Fruit fly (Drosophila melanogaster) whole organism, embryonic: ENCODE data around the gene EndoGI.

Source experiments
- Awh ChIP-seq: fragments of 200-800 bp; sonication (Bioruptor generic); IDR thresholded peaks from 2 replicates; pipeline ENCODE4, ENCODE4 v1.3.6; 2022; ENCODE audit warnings: missing biosample characterization, missing genetic modification characterization
- B-H2 ChIP-seq: fragments of 200-800 bp; sonication (Bioruptor generic); optimal IDR thresholded peaks from 2 replicates; lab custom pipeline; 2018; ENCODE audit warnings: missing biosample characterization, mild to moderate bottlenecking, missing genetic modification characterization
- Bteb2 ChIP-seq: fragments of 200-800 bp; sonication (Bioruptor generic); optimal IDR thresholded peaks from 2 replicates; lab custom pipeline; 2016; ENCODE audit warnings: missing biosample characterization, missing genetic modification characterization
- C15 ChIP-seq: fragments of 200-800 bp; sonication (Bioruptor generic); IDR thresholded peaks from 3 replicates; pipeline ENCODE4 v1.3.6; 2022; ENCODE audit warnings: missing biosample characterization, missing genetic modification characterization
- CG11456 ChIP-seq: fragments of 200-800 bp; sonication (Bioruptor generic); IDR thresholded peaks from 3 replicates; pipeline ENCODE4 v1.3.6; 2022; ENCODE audit warnings: missing biosample characterization, missing genetic modification characterization
- CG11504 ChIP-seq: fragments of 200-800 bp; sonication (Bioruptor generic); optimal IDR thresholded peaks from 3 replicates; lab custom pipeline; 2019; ENCODE audit warnings: missing biosample characterization, mild to moderate bottlenecking, missing genetic modification characterization, moderate library complexity
- CG15601 ChIP-seq: fragments of 200-800 bp; sonication (Bioruptor generic); optimal IDR thresholded peaks from 3 replicates; lab custom pipeline; 2019; ENCODE audit warnings: missing biosample characterization, mild to moderate bottlenecking, missing genetic modification characterization, moderate library complexity
- CG17568 ChIP-seq: fragments of 200-800 bp; sonication (Bioruptor generic); optimal IDR thresholded peaks from 2 replicates; lab custom pipeline; 2018; ENCODE audit warnings: missing biosample characterization, mild to moderate bottlenecking, missing genetic modification characterization, moderate library complexity
- CG17802 ChIP-seq: fragments of 200-800 bp; sonication (Bioruptor generic); optimal IDR thresholded peaks from 2 replicates; lab custom pipeline; 2018; ENCODE audit warnings: missing biosample characterization, mild to moderate bottlenecking, missing genetic modification characterization, moderate library complexity
- CG18011 ChIP-seq: fragments of 200-800 bp; sonication (Bioruptor generic); optimal IDR thresholded peaks from 2 replicates; lab custom pipeline; 2017; ENCODE audit warnings: missing biosample characterization, missing genetic modification characterization, mild to moderate bottlenecking, moderate library complexity, missing genotype
- CG1832 ChIP-seq: fragments of 200-800 bp; sonication (Bioruptor generic); optimal IDR thresholded peaks from 2 replicates; lab custom pipeline; 2017; ENCODE audit warnings: missing biosample characterization, mild to moderate bottlenecking, missing genetic modification characterization, inconsistent platforms
- CG3065 ChIP-seq: fragments of 200-800 bp; sonication (Bioruptor generic); optimal IDR thresholded peaks from 2 replicates; lab custom pipeline; 2016; ENCODE audit warnings: missing biosample characterization, missing genetic modification characterization
- CG31224 ChIP-seq: fragments of 200-800 bp; sonication (Bioruptor generic); IDR thresholded peaks from 2 replicates; pipeline ENCODE4 v1.3.6; 2022; ENCODE audit warnings: missing biosample characterization, missing genetic modification characterization
- CG32772 ChIP-seq: fragments of 200-800 bp; sonication (Bioruptor generic); IDR thresholded peaks from 2 replicates; pipeline ENCODE4 v1.3.6; 2022; ENCODE audit warnings: missing biosample characterization, missing genetic modification characterization
- CG3726 ChIP-seq: fragments of 200-800 bp; sonication (Bioruptor generic); IDR thresholded peaks from 3 replicates; pipeline ENCODE4, ENCODE4 v1.3.6; 2022; ENCODE audit warnings: missing biosample characterization, missing genetic modification characterization
- CG4730 ChIP-seq: fragments of 200-800 bp; sonication (Bioruptor generic); IDR thresholded peaks from 2 replicates; pipeline ENCODE4 v1.3.6; 2022; ENCODE audit warnings: missing biosample characterization, missing genetic modification characterization
- CG5180 ChIP-seq: fragments of 200-800 bp; sonication (Bioruptor generic); optimal IDR thresholded peaks from 3 replicates; lab custom pipeline; 2017; ENCODE audit warnings: missing biosample characterization, missing genetic modification characterization, mild to moderate bottlenecking, moderate library complexity, missing genetic modification reagents
- CG6689 ChIP-seq: fragments of 200-800 bp; sonication (Bioruptor generic); IDR thresholded peaks from 2 replicates; pipeline ENCODE4 v1.3.6; 2022; ENCODE audit warnings: missing biosample characterization, missing genetic modification characterization
- Camta ChIP-seq: fragments of 200-800 bp; sonication (Bioruptor generic); optimal IDR thresholded peaks from 2 replicates; lab custom pipeline; 2016; ENCODE audit warnings: missing biosample characterization, missing genetic modification characterization
- Chrac-16 ChIP-seq: fragments of 200-800 bp; sonication (Bioruptor generic); optimal IDR thresholded peaks from 3 replicates; lab custom pipeline; 2016; ENCODE audit warnings: missing biosample characterization, missing genetic modification characterization
- Fer3 ChIP-seq: fragments of 200-800 bp; sonication (Bioruptor generic); optimal IDR thresholded peaks from 2 replicates; lab custom pipeline; 2018; ENCODE audit warnings: missing biosample characterization, mild to moderate bottlenecking, missing genetic modification characterization, moderate library complexity
- Gug ChIP-seq: fragments of 200-800 bp; sonication (Bioruptor generic); IDR thresholded peaks from 4 replicates; pipeline ENCODE4 v1.3.6; 2022; ENCODE audit warnings: missing biosample characterization, missing genetic modification characterization
- HLH3B ChIP-seq: fragments of 200-800 bp; sonication (Bioruptor generic); IDR thresholded peaks from 2 replicates; pipeline ENCODE4 v1.3.6; 2022; ENCODE audit warnings: missing biosample characterization, missing genetic modification characterization
- Oaz ChIP-seq: fragments of 200-800 bp; sonication (Bioruptor generic); IDR thresholded peaks from 2 replicates; pipeline ENCODE4 v1.3.6; 2022; ENCODE audit warnings: missing biosample characterization, missing genetic modification characterization
- PHDP ChIP-seq: fragments of 200-800 bp; sonication (Bioruptor generic); optimal IDR thresholded peaks from 3 replicates; lab custom pipeline; 2018; ENCODE audit warnings: missing biosample characterization, mild to moderate bottlenecking, missing genetic modification characterization, moderate library complexity
- Sry-β ChIP-seq: fragments of 200-800 bp; sonication (Bioruptor generic); optimal IDR thresholded peaks from 2 replicates; lab custom pipeline; 2018; ENCODE audit warnings: missing biosample characterization, mild to moderate bottlenecking, missing genetic modification characterization, moderate library complexity
- Ssrp ChIP-seq: fragments of 200-800 bp; sonication (Bioruptor generic); optimal IDR thresholded peaks from 2 replicates; lab custom pipeline; 2018; ENCODE audit warnings: missing biosample characterization, mild to moderate bottlenecking, missing genetic modification characterization, moderate library complexity
- amos ChIP-seq: fragments of 200-800 bp; sonication (Bioruptor generic); IDR thresholded peaks from 2 replicates; pipeline ENCODE4 v1.3.6; 2022; ENCODE audit warnings: missing biosample characterization, missing genetic modification characterization; ENCODE audit not compliant: partially characterized antibody
- ato ChIP-seq: fragments of 200-800 bp; sonication (Bioruptor generic); IDR thresholded peaks from 2 replicates; pipeline ENCODE4 v1.3.6; 2022; ENCODE audit warnings: missing biosample characterization, missing genetic modification characterization; ENCODE audit not compliant: partially characterized antibody
- az2 ChIP-seq: fragments of 200-800 bp; sonication (Bioruptor generic); optimal IDR thresholded peaks from 3 replicates; lab custom pipeline; 2016; ENCODE audit warnings: missing biosample characterization, missing genetic modification characterization
- bowl ChIP-seq: fragments of 200-800 bp; sonication (Bioruptor generic); IDR thresholded peaks from 2 replicates; pipeline ENCODE4 v1.3.6; 2022; ENCODE audit warnings: missing biosample characterization, missing genetic modification characterization
- chinmo ChIP-seq: fragments of 200-800 bp; sonication (Bioruptor generic); IDR thresholded peaks from 4 replicates; pipeline ENCODE4 v1.3.6; 2022; ENCODE audit warnings: missing biosample characterization, missing genetic modification characterization; ENCODE audit not compliant: partially characterized antibody
- crc ChIP-seq: fragments of 200-800 bp; sonication (Bioruptor generic); optimal IDR thresholded peaks from 2 replicates; lab custom pipeline; 2016; ENCODE audit warnings: missing biosample characterization, missing genetic modification characterization
- fd3F ChIP-seq: fragments of 200-800 bp; sonication (Bioruptor generic); optimal IDR thresholded peaks from 2 replicates; lab custom pipeline; 2018; ENCODE audit warnings: missing biosample characterization, mild to moderate bottlenecking, missing genetic modification characterization, moderate library complexity
- fu2 ChIP-seq: fragments of 200-800 bp; sonication (Bioruptor generic); optimal IDR thresholded peaks from 2 replicates; lab custom pipeline; 2016; ENCODE audit warnings: missing biosample characterization, missing genetic modification characterization
- gcm ChIP-seq: fragments of 200-800 bp; sonication (Bioruptor generic); optimal IDR thresholded peaks from 2 replicates; lab custom pipeline; 2019; ENCODE audit warnings: missing biosample characterization, mild to moderate bottlenecking, missing genetic modification characterization, moderate library complexity
- hkb ChIP-seq, 2 experiments: fragments of 200-800 bp in 1 of 2; fragments of >200 bp in 1 of 2; sonication (Bioruptor generic) in 1 of 2; IDR thresholded peaks in 1 of 2; optimal IDR thresholded peaks in 1 of 2; 2 replicates each; pipeline versions ENCODE4 v1.3.6 to Lab custom; 2017 to 2022; ENCODE audit warnings: missing biosample characterization in 1 of 2, missing genetic modification characterization in 1 of 2
- hth ChIP-seq: fragments of >200 bp; optimal IDR thresholded peaks from 2 replicates; lab custom pipeline; 2017; ENCODE audit warnings: inconsistent platforms
- org-1 ChIP-seq: fragments of 200-800 bp; sonication (Bioruptor generic); optimal IDR thresholded peaks from 2 replicates; lab custom pipeline; 2017; ENCODE audit warnings: missing biosample characterization, missing genetic modification characterization
- peb ChIP-seq: fragments of 200-800 bp; sonication (Bioruptor generic); IDR thresholded peaks from 2 replicates; pipeline ENCODE4 v1.3.6; 2022; ENCODE audit warnings: missing biosample characterization, missing genetic modification characterization
- pita ChIP-seq: fragments of 200-800 bp; sonication (Bioruptor generic); optimal IDR thresholded peaks from 2 replicates; lab custom pipeline; 2017; ENCODE audit warnings: missing biosample characterization, mild to moderate bottlenecking, missing genetic modification characterization
- prd ChIP-seq, 3 experiments: fragments of >200 bp in 2 of 3; fragments of 200-800 bp in 1 of 3; sonication (Bioruptor generic) in 1 of 3; optimal IDR thresholded peaks in 2 of 3; IDR thresholded peaks in 1 of 3; 2 replicates in 2 of 3; 3 replicates in 1 of 3; pipeline versions ENCODE4 v1.3.6 to Lab custom; 2017 to 2022; ENCODE audit warnings: missing biosample characterization in 1 of 3, missing genetic modification characterization in 1 of 3
- pzg ChIP-seq: fragments of 200-800 bp; sonication (Bioruptor generic); optimal IDR thresholded peaks from 3 replicates; lab custom pipeline; 2018; ENCODE audit warnings: missing biosample characterization, mild to moderate bottlenecking, missing genetic modification characterization, moderate library complexity
- salm ChIP-seq: fragments of 200-800 bp; sonication (Bioruptor generic); optimal IDR thresholded peaks from 2 replicates; lab custom pipeline; 2018; ENCODE audit warnings: missing biosample characterization, mild to moderate bottlenecking, missing genetic modification characterization
- stc ChIP-seq: fragments of 200-800 bp; sonication (Bioruptor generic); IDR thresholded peaks from 2 replicates; pipeline ENCODE4 v1.3.6; 2022; ENCODE audit warnings: missing biosample characterization, missing genetic modification characterization
- tap ChIP-seq: fragments of 200-800 bp; optimal IDR thresholded peaks from 3 replicates; lab custom pipeline; 2019; ENCODE audit warnings: missing biosample characterization, mild to moderate bottlenecking, missing genetic modification characterization, moderate library complexity
- tup ChIP-seq: fragments of 200-800 bp; sonication (Bioruptor generic); optimal IDR thresholded peaks from 2 replicates; lab custom pipeline; 2016; ENCODE audit warnings: missing biosample characterization, mild to moderate bottlenecking, missing genetic modification characterization, moderate library complexity
- wek ChIP-seq: fragments of 200-800 bp; sonication (Bioruptor generic); optimal IDR thresholded peaks from 3 replicates; lab custom pipeline; 2018; ENCODE audit warnings: missing biosample characterization, mild to moderate bottlenecking, missing genetic modification characterization, moderate library complexity
- wor ChIP-seq: fragments of 200-800 bp; sonication (Bioruptor generic); IDR thresholded peaks from 2 replicates; pipeline ENCODE4 v1.3.6; 2022; ENCODE audit warnings: missing biosample characterization, missing genetic modification characterization

EndoGI gene

dm6 chr2L:16285692-16286359, 28.3 kb downstream of the EndoGI start:
- TF ChIP-seq fd3F (GFP tag; lab: Kevin White, UChicago) (peak; percentile 86), CG6689 (GFP tag; lab: Robert Waterston, UW) (no peak), PHDP (tag; lab: Kevin White, UChicago) (peak; percentile 92), CG11504 (tag; lab: Kevin White, UChicago) (peak; percentile 88), ato (no peak), CG15601 (tag; lab: Kevin White, UChicago) (peak; percentile 75), Camta (GFP tag; lab: Kevin White, UChicago) (peak; percentile 81), Ssrp (peak; percentile 91), CG4730 (GFP tag; lab: Robert Waterston, UW) (no peak), tup (GFP tag; lab: Kevin White, UChicago) (peak; percentile 51), stc (GFP tag; lab: Robert Waterston, UW) (no peak), chinmo (no peak), hkb (optimal IDR thresholded peaks at IDR 0.05; lab: Kevin White, UChicago) (no peak), hkb (GFP tag; IDR thresholded peaks at IDR 0.05; lab: Robert Waterston, UW) (no peak), crc (GFP tag; lab: Kevin White, UChicago) (peak; percentile 81), peb (GFP tag; lab: Robert Waterston, UW) (no peak), Gug (peak; percentile 84), gcm (peak; percentile 82), Bteb2 (GFP tag; lab: Kevin White, UChicago) (peak; percentile 71), HLH3B (GFP tag; lab: Robert Waterston, UW) (no peak), bowl (GFP tag; lab: Robert Waterston, UW) (no peak), wek (peak; percentile 68), Sry-β (GFP tag; lab: Kevin White, UChicago) (no peak), CG5180 (peak; percentile 48), salm (tag; lab: Kevin White, UChicago) (peak; percentile 82), CG18011 (GFP tag; lab: Kevin White, UChicago) (peak; percentile 71), pzg (peak; percentile 3), B-H2 (GFP tag; lab: Kevin White, UChicago) (peak; percentile 13), CG3065 (peak; percentile 76), wor (no peak), CG3726 (GFP tag; lab: Robert Waterston, UW) (no peak), hth (no peak), CG17568 (GFP tag; lab: Kevin White, UChicago) (peak; percentile 67), CG32772 (GFP tag; lab: Robert Waterston, UW) (no peak), prd (optimal IDR thresholded peaks at IDR 0.05; lab: Kevin White, UChicago) (no peak), prd (GFP tag; IDR thresholded peaks at IDR 0.05; lab: Robert Waterston, UW) (no peak), Oaz (GFP tag; lab: Robert Waterston, UW) (no peak), CG11456 (GFP tag; lab: Robert Waterston, UW) (no peak), CG1832 (GFP tag; lab: Kevin White, UChicago) (peak; percentile 66), Fer3 (tag; lab: Kevin White, UChicago) (peak; percentile 92), C15 (GFP tag; lab: Robert Waterston, UW) (no peak), az2 (GFP tag; lab: Kevin White, UChicago) (peak; percentile 86), Awh (GFP tag; lab: Robert Waterston, UW) (no peak), amos (GFP tag; lab: Robert Waterston, UW) (no peak), tap (tag; lab: Kevin White, UChicago) (peak; percentile 91), pita (GFP tag; lab: Kevin White, UChicago) (no peak), org-1 (GFP tag; lab: Kevin White, UChicago) (peak; percentile 69), CG17802 (tag; lab: Kevin White, UChicago) (peak; percentile 76), Chrac-16 (peak; percentile 84), CG31224 (GFP tag; lab: Robert Waterston, UW) (no peak), fu2 (GFP tag; lab: Kevin White, UChicago) (peak; percentile 80)
